Fruit fly (Drosophila melanogaster) whole organism, embryonic: Measurements from ENCODE around the gene CG7320.

Source experiments
- Atf-2 ChIP-seq: fragments of 200-800 bp; sonication (Bioruptor generic); optimal IDR thresholded peaks from 2 replicates; lab custom pipeline; 2016; ENCODE audit warnings: missing biosample characterization, missing genetic modification characterization
- Awh ChIP-seq: fragments of 200-800 bp; sonication (Bioruptor generic); IDR thresholded peaks from 2 replicates; pipeline ENCODE4, ENCODE4 v1.3.6; 2022; ENCODE audit warnings: missing biosample characterization, missing genetic modification characterization
- Blimp-1 ChIP-seq: fragments of 200-800 bp; sonication (Bioruptor generic); optimal IDR thresholded peaks from 3 replicates; lab custom pipeline; 2018; ENCODE audit warnings: missing biosample characterization, missing genetic modification characterization, mild to moderate bottlenecking, moderate library complexity, missing genetic modification reagents
- CG10147 ChIP-seq: fragments of 200-800 bp; sonication (Bioruptor generic); optimal IDR thresholded peaks from 2 replicates; lab custom pipeline; 2019; ENCODE audit warnings: missing biosample characterization, mild to moderate bottlenecking, missing genetic modification characterization, moderate library complexity
- CG10274 ChIP-seq: fragments of 200-800 bp; sonication (Bioruptor generic); optimal IDR thresholded peaks from 3 replicates; lab custom pipeline; 2017; ENCODE audit warnings: missing biosample characterization, mild to moderate bottlenecking, missing genetic modification characterization
- CG10979 ChIP-seq: fragments of 200-800 bp; sonication (Bioruptor generic); optimal IDR thresholded peaks from 2 replicates; lab custom pipeline; 2018; ENCODE audit warnings: missing biosample characterization, mild to moderate bottlenecking, missing genetic modification characterization, moderate library complexity
- CG11085 ChIP-seq: fragments of 200-800 bp; sonication (Bioruptor generic); IDR thresholded peaks from 2 replicates; pipeline ENCODE4 v1.3.6; 2022; ENCODE audit warnings: missing biosample characterization, missing genetic modification characterization
- CG12391 ChIP-seq: fragments of 200-800 bp; sonication (Bioruptor generic); optimal IDR thresholded peaks from 3 replicates; lab custom pipeline; 2018; ENCODE audit warnings: missing biosample characterization, mild to moderate bottlenecking, missing genetic modification characterization, moderate library complexity
- CG14710 ChIP-seq: fragments of 200-800 bp; sonication (Bioruptor generic); optimal IDR thresholded peaks from 3 replicates; lab custom pipeline; 2019; ENCODE audit warnings: missing biosample characterization, mild to moderate bottlenecking, missing genetic modification characterization, moderate library complexity
- CG15269 ChIP-seq: fragments of 200-800 bp; sonication (Bioruptor generic); optimal IDR thresholded peaks from 2 replicates; lab custom pipeline; 2018; ENCODE audit warnings: missing biosample characterization, mild to moderate bottlenecking, missing genetic modification characterization, moderate library complexity
- CG16779 ChIP-seq: fragments of 200-800 bp; sonication (Bioruptor generic); IDR thresholded peaks from 2 replicates; pipeline ENCODE4 v1.3.6; 2022; ENCODE audit warnings: missing biosample characterization, missing genetic modification characterization
- CG17359 ChIP-seq: fragments of 200-800 bp; sonication (Bioruptor generic); optimal IDR thresholded peaks from 3 replicates; lab custom pipeline; 2018; ENCODE audit warnings: missing biosample characterization, mild to moderate bottlenecking, missing genetic modification characterization, moderate library complexity
- CG18599 ChIP-seq: fragments of 200-800 bp; sonication (Bioruptor generic); optimal IDR thresholded peaks from 3 replicates; lab custom pipeline; 2017; ENCODE audit warnings: missing biosample characterization, missing genetic modification characterization, mild to moderate bottlenecking, moderate library complexity, missing genetic modification reagents
- CG2199 ChIP-seq: fragments of 200-800 bp; sonication (Bioruptor generic); IDR thresholded peaks from 3 replicates; pipeline ENCODE4 v1.3.6; 2022; ENCODE audit warnings: missing biosample characterization, missing genetic modification characterization
- CG31224 ChIP-seq: fragments of 200-800 bp; sonication (Bioruptor generic); IDR thresholded peaks from 2 replicates; pipeline ENCODE4 v1.3.6; 2022; ENCODE audit warnings: missing biosample characterization, missing genetic modification characterization
- CG4854 ChIP-seq: fragments of 200-800 bp; sonication (Bioruptor generic); optimal IDR thresholded peaks from 2 replicates; lab custom pipeline; 2016; ENCODE audit warnings: missing biosample characterization, missing genetic modification characterization, inconsistent platforms
- CG6175 ChIP-seq: fragments of 200-800 bp; sonication (Bioruptor generic); IDR thresholded peaks from 3 replicates; pipeline ENCODE4 v1.3.6; 2022; ENCODE audit warnings: missing biosample characterization, missing genetic modification characterization
- CG7372 ChIP-seq: fragments of 200-800 bp; sonication (Bioruptor generic); IDR thresholded peaks from 2 replicates; pipeline ENCODE4 v1.3.6; 2022; ENCODE audit warnings: missing biosample characterization, missing genetic modification characterization
- CG8359 ChIP-seq: fragments of 200-800 bp; sonication (Bioruptor generic); optimal IDR thresholded peaks from 2 replicates; lab custom pipeline; 2017; ENCODE audit warnings: missing biosample characterization, mild to moderate bottlenecking, missing genetic modification characterization, borderline replicate concordance
- CG9437 ChIP-seq: fragments of 200-800 bp; sonication (Bioruptor generic); optimal IDR thresholded peaks from 2 replicates; lab custom pipeline; 2018; ENCODE audit warnings: missing biosample characterization, mild to moderate bottlenecking, missing genetic modification characterization
- Camta ChIP-seq: fragments of 200-800 bp; sonication (Bioruptor generic); optimal IDR thresholded peaks from 2 replicates; lab custom pipeline; 2016; ENCODE audit warnings: missing biosample characterization, missing genetic modification characterization
- D ChIP-seq, 2 experiments: fragments of 200-800 bp in 1 of 2; fragments of >200 bp in 1 of 2; sonication (Bioruptor generic) in 1 of 2; optimal IDR thresholded peaks; 2 replicates in 1 of 2; 3 replicates in 1 of 2; lab custom pipeline; 2017; ENCODE audit warnings: mild to moderate bottlenecking in 1 of 2, missing biosample characterization in 1 of 2, missing genetic modification characterization in 1 of 2, missing genetic modification reagents in 1 of 2
- Dip3 ChIP-seq: fragments of 200-800 bp; sonication (Bioruptor generic); optimal IDR thresholded peaks from 3 replicates; lab custom pipeline; 2016; ENCODE audit warnings: missing biosample characterization, missing genetic modification characterization
- Drgx ChIP-seq: fragments of 200-800 bp; sonication (Bioruptor generic); IDR thresholded peaks from 2 replicates; pipeline ENCODE4 v1.3.6; 2022; ENCODE audit warnings: missing biosample characterization, missing genetic modification characterization
- Gsc ChIP-seq: fragments of 200-800 bp; sonication (Bioruptor generic); IDR thresholded peaks from 2 replicates; pipeline ENCODE4 v1.3.6; 2022; ENCODE audit warnings: missing biosample characterization, missing genetic modification characterization
- HHEX ChIP-seq: fragments of 200-800 bp; sonication (Bioruptor generic); optimal IDR thresholded peaks from 3 replicates; lab custom pipeline; 2017; ENCODE audit warnings: missing biosample characterization, mild to moderate bottlenecking, missing genetic modification characterization, missing genetic modification reagents
- Med ChIP-seq: fragments of 200-800 bp; sonication (Bioruptor generic); peaks from one replicate; lab custom pipeline; 2016; ENCODE audit warnings: missing biosample characterization, missing genetic modification characterization, mild to moderate bottlenecking, inconsistent platforms, moderate library complexity
- Optix ChIP-seq: fragments of 200-800 bp; sonication (Bioruptor generic); IDR thresholded peaks from 3 replicates; pipeline ENCODE4 v1.3.6; 2022; ENCODE audit warnings: missing biosample characterization, missing genetic modification characterization
- Pdp1 ChIP-seq, 2 experiments: fragments of 200-800 bp; sonication (Bioruptor generic); optimal IDR thresholded peaks; 3 replicates each; lab custom pipeline; 2016; ENCODE audit warnings: missing biosample characterization in 2 of 2, missing genetic modification characterization in 2 of 2, mild to moderate bottlenecking in 1 of 2, moderate library complexity in 1 of 2
- Spps ChIP-seq: fragments of 200-800 bp; sonication (Bioruptor generic); optimal IDR thresholded peaks from 2 replicates; lab custom pipeline; 2018; ENCODE audit warnings: missing biosample characterization, mild to moderate bottlenecking, missing genetic modification characterization
- al ChIP-seq: fragments of 200-800 bp; sonication (Bioruptor generic); IDR thresholded peaks from 2 replicates; pipeline ENCODE4 v1.3.6; 2022; ENCODE audit warnings: missing biosample characterization, missing genetic modification characterization
- bsh ChIP-seq, 2 experiments: fragments of 200-800 bp; sonication (Bioruptor generic); optimal IDR thresholded peaks; 2 replicates each; lab custom pipeline; 2017 to 2018; ENCODE audit warnings: mild to moderate bottlenecking in 2 of 2, missing biosample characterization in 2 of 2, missing genetic modification characterization in 2 of 2, moderate library complexity in 1 of 2
- cato ChIP-seq: fragments of 200-800 bp; sonication (Bioruptor generic); optimal IDR thresholded peaks from 2 replicates; lab custom pipeline; 2016; ENCODE audit warnings: missing biosample characterization, missing genetic modification characterization, borderline replicate concordance
- caup ChIP-seq: fragments of 200-800 bp; sonication (Bioruptor generic); optimal IDR thresholded peaks from 3 replicates; lab custom pipeline; 2017; ENCODE audit warnings: missing biosample characterization, mild to moderate bottlenecking, missing genetic modification characterization, moderate library complexity; ENCODE audit not compliant: severe bottlenecking
- chn ChIP-seq: fragments of 200-800 bp; sonication (Bioruptor generic); optimal IDR thresholded peaks from 2 replicates; lab custom pipeline; 2016; ENCODE audit warnings: missing biosample characterization, missing genetic modification characterization
- disco-r ChIP-seq: fragments of 200-800 bp; sonication (Bioruptor generic); optimal IDR thresholded peaks from 2 replicates; lab custom pipeline; 2016; ENCODE audit warnings: missing biosample characterization, missing genetic modification characterization
- dmrt11E ChIP-seq: fragments of 200-800 bp; sonication (Bioruptor generic); optimal IDR thresholded peaks from 3 replicates; lab custom pipeline; 2018; ENCODE audit warnings: missing biosample characterization, mild to moderate bottlenecking, missing genetic modification characterization, moderate library complexity
- fd102C ChIP-seq: fragments of 200-800 bp; sonication (Bioruptor generic); optimal IDR thresholded peaks from 2 replicates; lab custom pipeline; 2018; ENCODE audit warnings: missing biosample characterization, mild to moderate bottlenecking, missing genetic modification characterization, moderate library complexity
- kay ChIP-seq: fragments of 200-800 bp; sonication (Bioruptor generic); optimal IDR thresholded peaks from 2 replicates; lab custom pipeline; 2016; ENCODE audit warnings: missing biosample characterization, missing genetic modification characterization
- lbe ChIP-seq: fragments of 200-800 bp; sonication (Bioruptor generic); optimal IDR thresholded peaks from 2 replicates; lab custom pipeline; 2016; ENCODE audit warnings: missing biosample characterization, mild to moderate bottlenecking, missing genetic modification characterization
- lov ChIP-seq, 2 experiments: fragments of 200-800 bp in 1 of 2; fragments of >200 bp in 1 of 2; sonication (Bioruptor generic) in 1 of 2; IDR thresholded peaks in 1 of 2; optimal IDR thresholded peaks in 1 of 2; 2 replicates in 1 of 2; 3 replicates in 1 of 2; pipeline versions ENCODE4 v1.3.6 to Lab custom; 2017 to 2022; ENCODE audit warnings: missing biosample characterization in 1 of 2, missing genetic modification characterization in 1 of 2
- nau ChIP-seq: fragments of 200-800 bp; sonication (Bioruptor generic); optimal IDR thresholded peaks from 3 replicates; lab custom pipeline; 2017; ENCODE audit warnings: missing biosample characterization, mild to moderate bottlenecking, missing genetic modification characterization, missing genetic modification reagents
- nerfin-1 ChIP-seq: fragments of 200-800 bp; sonication (Bioruptor generic); optimal IDR thresholded peaks from 3 replicates; lab custom pipeline; 2019; ENCODE audit warnings: missing biosample characterization, mild to moderate bottlenecking, missing genetic modification characterization, moderate library complexity
- nerfin-2 ChIP-seq: fragments of 200-800 bp; sonication (Bioruptor generic); IDR thresholded peaks from 2 replicates; pipeline ENCODE4 v1.3.6; 2022; ENCODE audit warnings: missing biosample characterization, missing genetic modification characterization; ENCODE audit not compliant: partially characterized antibody
- odd ChIP-seq: fragments of 200-800 bp; sonication (Bioruptor generic); optimal IDR thresholded peaks from 2 replicates; lab custom pipeline; 2017; ENCODE audit warnings: missing biosample characterization, mild to moderate bottlenecking, missing genetic modification characterization
- salm ChIP-seq: fragments of 200-800 bp; sonication (Bioruptor generic); optimal IDR thresholded peaks from 2 replicates; lab custom pipeline; 2018; ENCODE audit warnings: missing biosample characterization, mild to moderate bottlenecking, missing genetic modification characterization
- zen2 ChIP-seq: fragments of 200-800 bp; sonication (Bioruptor generic); IDR thresholded peaks from 3 replicates; pipeline ENCODE4 v1.3.6; 2022; ENCODE audit warnings: missing biosample characterization, missing genetic modification characterization; ENCODE audit not compliant: partially characterized antibody

CG7320 gene

dm6 chr3L:18192858-18193478 lies 8.3 kb upstream of the CG7320 start (continued):
- TF ChIP-seq lbe (peak; percentile 82), zen2 (no peak), CG9437 (GFP tag; lab: Kevin White, UChicago) (peak; percentile 72), nerfin-2 (GFP tag; lab: Robert Waterston, UW) (no peak), fd102C (GFP tag; lab: Kevin White, UChicago) (peak; percentile 45), Gsc (GFP tag; lab: Robert Waterston, UW) (no peak; the same call in 1 of the 2 replicates), CG2199 (GFP tag; lab: Robert Waterston, UW) (no peak), CG18599 (GFP tag; lab: Kevin White, UChicago) (peak; percentile 82), Awh (GFP tag; lab: Robert Waterston, UW) (0 out of 2 replicates have a peak, but pooled peaks have one; percentile 53), CG16779 (GFP tag; lab: Robert Waterston, UW) (no peak), CG12391 (tag; lab: Kevin White, UChicago) (peak; percentile 91), dmrt11E (tag; lab: Kevin White, UChicago) (peak; percentile 96), CG15269 (peak; percentile 81), Med (GFP tag; lab: Kevin White, UChicago) (peak; percentile 14), HHEX (GFP tag; lab: Kevin White, UChicago) (peak; percentile 63), nau (no peak), CG7372 (GFP tag; lab: Robert Waterston, UW) (no peak; the same call in 1 of the 2 replicates), cato (GFP tag; lab: Kevin White, UChicago) (peak; percentile 30), Blimp-1 (GFP tag; lab: Kevin White, UChicago) (peak; percentile 88), CG11085 (GFP tag; lab: Robert Waterston, UW) (no peak), D (optimal IDR thresholded peaks at IDR 0.05; lab: Kevin White, UChicago) (no peak), D (GFP tag; optimal IDR thresholded peaks at IDR 0.05; lab: Kevin White, UChicago) (peak; percentile 83), nerfin-1 (tag; lab: Kevin White, UChicago) (peak; percentile 81), odd (GFP tag; lab: Kevin White, UChicago) (peak; percentile 70), CG10274 (peak; percentile 26), bsh (GFP tag; optimal IDR thresholded peaks at IDR 0.05; lab: Kevin White, UChicago) (peak; percentile 43 to 88), CG8359 (GFP tag; lab: Kevin White, UChicago) (peak; percentile 60), CG4854 (GFP tag; lab: Kevin White, UChicago) (no peak), caup (peak; percentile 62), kay (GFP tag; lab: Kevin White, UChicago) (peak; percentile 36), CG10979 (tag; lab: Kevin White, UChicago) (peak; percentile 95), Drgx (no peak), CG6175 (no peak), CG14710 (tag; lab: Kevin White, UChicago) (peak; percentile 94), salm (tag; lab: Kevin White, UChicago) (peak; percentile 69), al (GFP tag; lab: Robert Waterston, UW) (peak; percentile 62), lov (optimal IDR thresholded peaks at IDR 0.05; lab: Kevin White, UChicago) (no peak), lov (GFP tag; IDR thresholded peaks at IDR 0.05; lab: Robert Waterston, UW) (0 out of 3 replicates have a peak, but pooled peaks have one; percentile 45), CG31224 (GFP tag; lab: Robert Waterston, UW) (peak; percentile 51), Dip3 (no peak), Atf-2 (GFP tag; lab: Kevin White, UChicago) (peak; percentile 5), Pdp1 (GFP tag; optimal IDR thresholded peaks at IDR 0.05; lab: Kevin White, UChicago) (peak; percentile 3 to 32), chn (no peak), Optix (GFP tag; lab: Robert Waterston, UW) (no peak), Camta (GFP tag; lab: Kevin White, UChicago) (no peak), CG17359 (tag; lab: Kevin White, UChicago) (peak; percentile 85), CG10147 (peak; percentile 84), Spps (tag; lab: Kevin White, UChicago) (peak; percentile 89), disco-r (GFP tag; lab: Kevin White, UChicago) (no peak)
